Fruit fly (Drosophila melanogaster) whole organism, pupa: ENCODE data around the gene Or33a.

Experiments
- CG13204 ChIP-seq: fragments of 200-800 bp; sonication (Bioruptor generic); optimal IDR thresholded peaks from 2 replicates; lab custom pipeline; 2018; ENCODE audit warnings: missing biosample characterization, mild to moderate bottlenecking, missing genetic modification characterization, moderate library complexity
- CG15710 ChIP-seq: fragments of 200-800 bp; sonication (Bioruptor generic); optimal IDR thresholded peaks from 2 replicates; lab custom pipeline; 2018; ENCODE audit warnings: missing biosample characterization, mild to moderate bottlenecking, missing genetic modification characterization, moderate library complexity
- CG32121 ChIP-seq: fragments of 200-800 bp; sonication (Bioruptor generic); IDR thresholded peaks from 2 replicates; pipeline ENCODE4 v1.3.6; 2022; ENCODE audit warnings: missing biosample characterization, missing genetic modification characterization
- CG4496 ChIP-seq: fragments of 200-800 bp; sonication (Bioruptor generic); IDR thresholded peaks from 3 replicates; pipeline ENCODE4 v1.3.6; 2022; ENCODE audit warnings: missing biosample characterization, missing genetic modification characterization
- CG8159 ChIP-seq: fragments of 200-800 bp; sonication (Bioruptor generic); optimal IDR thresholded peaks from 3 replicates; lab custom pipeline; 2018; ENCODE audit warnings: missing biosample characterization, mild to moderate bottlenecking, missing genetic modification characterization, moderate library complexity
- CG9948 ChIP-seq: fragments of 200-800 bp; sonication (Bioruptor generic); optimal IDR thresholded peaks from 2 replicates; lab custom pipeline; 2018; ENCODE audit warnings: missing biosample characterization, mild to moderate bottlenecking, missing genetic modification characterization, moderate library complexity
- EcR ChIP-seq: fragments of 200-800 bp; sonication (Bioruptor generic); optimal IDR thresholded peaks from 3 replicates; lab custom pipeline; 2019; ENCODE audit warnings: missing biosample characterization, missing genetic modification characterization, mild to moderate bottlenecking, moderate library complexity, missing genetic modification reagents
- Ets98B ChIP-seq: fragments of 200-800 bp; sonication (Bioruptor generic); IDR thresholded peaks from 2 replicates; pipeline ENCODE4 v1.3.6; 2022; ENCODE audit warnings: missing biosample characterization, missing genetic modification characterization
- Pif1A ChIP-seq: fragments of 200-800 bp; sonication (Bioruptor generic); optimal IDR thresholded peaks from 3 replicates; lab custom pipeline; 2016; ENCODE audit warnings: missing biosample characterization, missing genetic modification characterization
- fd96Ca ChIP-seq: fragments of 200-800 bp; sonication (Bioruptor generic); IDR thresholded peaks from 3 replicates; pipeline ENCODE4 v1.3.6; 2022; ENCODE audit warnings: missing biosample characterization, missing genetic modification characterization
- gl ChIP-seq: fragments of 200-800 bp; sonication (Bioruptor generic); optimal IDR thresholded peaks from 2 replicates; lab custom pipeline; 2018; ENCODE audit warnings: missing biosample characterization, mild to moderate bottlenecking, missing genetic modification characterization
- rn ChIP-seq: fragments of 200-800 bp; sonication (Bioruptor generic); IDR thresholded peaks from 2 replicates; pipeline ENCODE4 v1.3.6; 2022; ENCODE audit warnings: missing biosample characterization, missing genetic modification characterization

- TF ChIP-seq rn (GFP tag; lab: Robert Waterston, UW) (no peak), CG15710 (tag; lab: Kevin White, UChicago) (no peak), CG9948 (tag; lab: Kevin White, UChicago) (no peak), Pif1A (GFP tag; lab: Kevin White, UChicago) (no peak), CG4496 (GFP tag; lab: Robert Waterston, UW) (peak; percentile 73; the same call in 2 of the 3 replicates), gl (tag; lab: Kevin White, UChicago) (no peak), CG8159 (tag; lab: Kevin White, UChicago) (no peak), CG13204 (GFP tag; lab: Kevin White, UChicago) (peak; percentile 64), Ets98B (GFP tag; lab: Robert Waterston, UW) (peak; percentile 50; the same call in 1 of the 2 replicates), fd96Ca (GFP tag; lab: Robert Waterston, UW) (0 out of 3 replicates have a peak, but pooled peaks have one; percentile 27), EcR (GFP tag; lab: Kevin White, UChicago) (peak; percentile 67), CG32121 (GFP tag; lab: Robert Waterston, UW) (no peak)
Observed at dm6 chr2L:11970853-11971397, 36.6 kb downstream of the Or33a start.
